Fruit fly (Drosophila melanogaster): ENCODE measurements around the gene Rack1.

The Rack1 gene

dm6 chr2L:7841244-7841643 lies 14.1 kb upstream of the Rack1 start:
- TF ChIP-seq noc (tag; optimal IDR thresholded peaks at IDR 0.05): no peak

- TF ChIP-seq noc (tag; optimal IDR thresholded peaks at IDR 0.05): no peak
Observed at dm6 chr2L:7840152-7840551, 13.0 kb upstream of the Rack1 start, which contains the start of gene CG14537. Gene CG14537, plus strand, starts transcription at chr2L:7840452.

- TF ChIP-seq noc (tag; optimal IDR thresholded peaks at IDR 0.05): no peak
Observed at dm6 chr2L:7838024-7838423, 10.9 kb upstream of the Rack1 start.

dm6 chr2L:7833650-7834049 lies 6.5 kb upstream of the Rack1 start:
- no peak for TF ChIP-seq noc (tag; optimal IDR thresholded peaks at IDR 0.05)

- no peak for TF ChIP-seq noc (tag; optimal IDR thresholded peaks at IDR 0.05)
Observed at dm6 chr2L:7833238-7833637, 6.1 kb upstream of the Rack1 start.

dm6 chr2L:7828901-7829300 lies 1.8 kb upstream of the Rack1 start:
- TF ChIP-seq noc (tag; optimal IDR thresholded peaks at IDR 0.05): no peak

dm6 chr2L:7828231-7828630 lies 1.1 kb upstream of the Rack1 start:
- peak; percentile 0 for TF ChIP-seq noc (tag; optimal IDR thresholded peaks at IDR 0.05)

- peak; percentile 19 for TF ChIP-seq noc (tag; optimal IDR thresholded peaks at IDR 0.05)
Observed at dm6 chr2L:7821279-7821848, 5.8 kb downstream of the Rack1 start.

- no peak for TF ChIP-seq noc (tag; optimal IDR thresholded peaks at IDR 0.05)
Observed at dm6 chr2L:7820851-7821250, 6.3 kb downstream of the Rack1 start, which contains the start of gene CG7115. Gene CG7115, plus strand, starts transcription at chr2L:7821151.

dm6 chr2L:7820408-7820807 lies 6.7 kb downstream of the Rack1 start:
- TF ChIP-seq noc (tag; optimal IDR thresholded peaks at IDR 0.05): no peak

- no peak for TF ChIP-seq noc (tag; optimal IDR thresholded peaks at IDR 0.05)
Observed at dm6 chr2L:7813357-7813756, 13.8 kb downstream of the Rack1 start.

dm6 chr2L:7812555-7813339 lies 14.4 kb downstream of the Rack1 start:
- no peak for TF ChIP-seq noc (tag; optimal IDR thresholded peaks at IDR 0.05)

- no peak for TF ChIP-seq noc (tag; optimal IDR thresholded peaks at IDR 0.05)
Observed at dm6 chr2L:7811249-7812002, 15.7 kb downstream of the Rack1 start, which contains the start of gene LanB1. Gene LanB1, plus strand, starts transcription at chr2L:7811438.

- no peak for TF ChIP-seq noc (tag; optimal IDR thresholded peaks at IDR 0.05)
Observed at dm6 chr2L:7810519-7810918, 16.6 kb downstream of the Rack1 start, which contains the start of gene Cdc14. Gene Cdc14, minus strand, starts transcription at chr2L:7810703.

- peak; percentile 2 for TF ChIP-seq noc (tag; optimal IDR thresholded peaks at IDR 0.05)
Observed at dm6 chr2L:7809699-7810088, 17.4 kb downstream of the Rack1 start.

dm6 chr2L:7808886-7809698 lies 18.0 kb downstream of the Rack1 start:
- TF ChIP-seq noc (tag; optimal IDR thresholded peaks at IDR 0.05): no peak

All from whole organism, larva.